Worm (Caenorhabditis elegans) whole organism, L1 larva: ENCODE results near the gene riok-3.

Experiments used
- C34B4.2 ChIP-seq: sonication (generic microtip); optimal IDR thresholded peaks from 2 replicates; lab custom pipeline; 2017; ENCODE audit warnings: mild to moderate bottlenecking, missing genetic modification characterization, missing compliant biosample characterization
- aly-2 ChIP-seq: fragments of 150-350 bp; optimal IDR thresholded peaks from 2 replicates; lab custom pipeline; 2014; ENCODE audit warnings: missing biosample characterization, missing genetic modification characterization
- ceh-63 ChIP-seq: fragments of 200-800 bp; sonication (Bioruptor generic); optimal IDR thresholded peaks from 2 replicates; lab custom pipeline; 2018; ENCODE audit warnings: mild to moderate bottlenecking, missing genetic modification characterization, missing compliant biosample characterization
- ceh-82 ChIP-seq, 3 experiments: fragments of 150-350 bp in 1 of 3; sonication (generic microtip) in 2 of 3; optimal IDR thresholded peaks; 2 replicates each; lab custom pipeline; 2014 to 2017; ENCODE audit warnings: missing biosample characterization in 3 of 3, missing genetic modification characterization in 3 of 3
- ces-1 ChIP-seq: fragments of 150-350 bp; optimal IDR thresholded peaks from 2 replicates; lab custom pipeline; 2014; ENCODE audit warnings: missing biosample characterization, missing genetic modification reagents, missing genetic modification characterization
- dpl-1 ChIP-seq, 3 experiments: fragments of 150-350 bp in 2 of 3; sonication (generic microtip) in 1 of 3; optimal IDR thresholded peaks; 2 replicates each; lab custom pipeline; 2014 to 2017; ENCODE audit warnings: missing biosample characterization in 3 of 3, missing genetic modification characterization in 3 of 3, missing genetic modification reagents in 3 of 3
- dsc-1 ChIP-seq: sonication (generic microtip); optimal IDR thresholded peaks from 2 replicates; lab custom pipeline; 2016; ENCODE audit warnings: mild to moderate bottlenecking, missing genetic modification characterization, missing compliant biosample characterization
- efl-1 ChIP-seq, 4 experiments: fragments of 150-350 bp; optimal IDR thresholded peaks in 3 of 4; peaks in 1 of 4; 1 replicate in 1 of 4; 2 replicates in 3 of 4; lab custom pipeline; 2014; ENCODE audit warnings: missing biosample characterization in 2 of 4, missing genetic modification characterization in 2 of 4, missing genetic modification reagents in 2 of 4
- egl-13 ChIP-seq: sonication (generic microtip); optimal IDR thresholded peaks from 2 replicates; lab custom pipeline; 2016; ENCODE audit warnings: missing genotype, missing genetic modification reagents, missing genetic modification characterization, missing compliant biosample characterization
- elt-2 ChIP-seq: sonication (generic microtip); optimal IDR thresholded peaks from 2 replicates; lab custom pipeline; 2016; ENCODE audit warnings: missing genetic modification characterization, mild to moderate bottlenecking, inconsistent platforms, missing compliant biosample characterization, missing genetic modification reagents
- elt-3 ChIP-seq, 6 experiments: fragments of 150-350 bp in 1 of 6; sonication (generic microtip); optimal IDR thresholded peaks; 2 replicates each; lab custom pipeline; 2017 to 2018; ENCODE audit warnings: missing biosample characterization in 6 of 6, missing genetic modification characterization in 6 of 6, inconsistent platforms in 1 of 6
- fkh-10 ChIP-seq: sonication (generic microtip); optimal IDR thresholded peaks from 2 replicates; lab custom pipeline; 2017; ENCODE audit warnings: missing biosample characterization, missing genetic modification reagents, missing genetic modification characterization
- fkh-4 ChIP-seq: sonication (generic microtip); optimal IDR thresholded peaks from 2 replicates; lab custom pipeline; 2016; ENCODE audit warnings: missing compliant biosample characterization, missing genetic modification characterization, borderline replicate concordance
- fkh-8 ChIP-seq: sonication (generic microtip); optimal IDR thresholded peaks from 2 replicates; lab custom pipeline; 2016; ENCODE audit warnings: mild to moderate bottlenecking, missing genetic modification characterization, missing compliant biosample characterization
- fos-1 ChIP-seq: fragments of 150-350 bp; optimal IDR thresholded peaks from 2 replicates; lab custom pipeline; 2014; ENCODE audit warnings: missing biosample characterization, missing genetic modification characterization
- grh-1 ChIP-seq: fragments of 200-800 bp; sonication (Bioruptor generic); IDR thresholded peaks from 2 replicates; pipeline ENCODE4 v1.3.6; 2022; ENCODE audit warnings: missing genetic modification reagents, missing genetic modification characterization, missing compliant biosample characterization
- hlh-4 ChIP-seq: sonication (generic microtip); optimal IDR thresholded peaks from 2 replicates; lab custom pipeline; 2016; ENCODE audit warnings: mild to moderate bottlenecking, missing genetic modification characterization, missing compliant biosample characterization
- hpl-2 ChIP-seq: fragments of 150-350 bp; optimal IDR thresholded peaks from 2 replicates; lab custom pipeline; 2014; ENCODE audit warnings: missing biosample characterization, missing genetic modification reagents, missing genetic modification characterization
- irx-1 ChIP-seq: sonication (generic microtip); optimal IDR thresholded peaks from 2 replicates; lab custom pipeline; 2016; ENCODE audit warnings: missing genetic modification characterization, missing compliant biosample characterization
- isw-1 ChIP-seq: fragments of 200-800 bp; sonication (Bioruptor generic); IDR thresholded peaks from 2 replicates; pipeline ENCODE4 v1.3.6; 2022; ENCODE audit warnings: missing genetic modification characterization, missing compliant biosample characterization
- lin-13 ChIP-seq: fragments of 150-350 bp; optimal IDR thresholded peaks from 2 replicates; lab custom pipeline; 2014; ENCODE audit warnings: missing biosample characterization, missing genetic modification reagents, missing genetic modification characterization
- lin-15B ChIP-seq: fragments of 150-350 bp; sonication (generic microtip); optimal IDR thresholded peaks from 3 replicates; lab custom pipeline; 2014; ENCODE audit warnings: missing biosample characterization, missing genetic modification characterization
- lin-35 ChIP-seq, 2 experiments: fragments of 150-350 bp; optimal IDR thresholded peaks; 2 replicates each; lab custom pipeline; 2014; ENCODE audit warnings: missing biosample characterization in 2 of 2, missing genetic modification characterization in 2 of 2, missing genetic modification reagents in 2 of 2
- lir-3 ChIP-seq: sonication (generic microtip); optimal IDR thresholded peaks from 2 replicates; lab custom pipeline; 2016; ENCODE audit warnings: mild to moderate bottlenecking, missing genetic modification characterization, moderate library complexity, missing compliant biosample characterization; ENCODE audit not compliant: poor library complexity
- lsy-2 ChIP-seq, 2 experiments: fragments of 150-350 bp; optimal IDR thresholded peaks; 2 replicates each; lab custom pipeline; 2014; ENCODE audit warnings: missing biosample characterization in 2 of 2, missing genetic modification characterization in 2 of 2
- mab-9 ChIP-seq: fragments of 200-800 bp; sonication (Bioruptor generic); IDR thresholded peaks from 2 replicates; pipeline ENCODE4 v1.3.6; 2022; ENCODE audit warnings: missing genetic modification reagents, missing genetic modification characterization, missing compliant biosample characterization
- mdl-1 ChIP-seq, 2 experiments: fragments of 150-350 bp; optimal IDR thresholded peaks; 2 replicates each; lab custom pipeline; 2014 to 2017; ENCODE audit warnings: missing biosample characterization in 2 of 2, missing genetic modification characterization in 2 of 2, inconsistent platforms in 1 of 2
- mef-2 ChIP-seq: fragments of 150-350 bp; optimal IDR thresholded peaks from 2 replicates; lab custom pipeline; 2014; ENCODE audit warnings: missing biosample characterization, missing genetic modification characterization
- nhr-20 ChIP-seq: sonication (generic microtip); optimal IDR thresholded peaks from 2 replicates; lab custom pipeline; 2016; ENCODE audit warnings: mild to moderate bottlenecking, missing genetic modification characterization, missing compliant biosample characterization
- nhr-237 ChIP-seq: fragments of 150-350 bp; optimal IDR thresholded peaks from 2 replicates; lab custom pipeline; 2014; ENCODE audit warnings: missing biosample characterization, missing genetic modification characterization
- nhr-71 ChIP-seq: sonication (generic microtip); optimal IDR thresholded peaks from 2 replicates; lab custom pipeline; 2016; ENCODE audit warnings: mild to moderate bottlenecking, missing genetic modification characterization, moderate library complexity, missing compliant biosample characterization
- nhr-84 ChIP-seq: sonication (generic microtip); optimal IDR thresholded peaks from 2 replicates; lab custom pipeline; 2017; ENCODE audit warnings: missing biosample characterization, missing genetic modification characterization
- nhr-85 ChIP-seq: sonication (generic microtip); peaks from one replicate; lab custom pipeline; 2016; ENCODE audit warnings: missing genetic modification characterization, inconsistent platforms, missing compliant biosample characterization
- pax-3 ChIP-seq: fragments of 200-800 bp; sonication (Bioruptor generic); optimal IDR thresholded peaks from 2 replicates; lab custom pipeline; 2018; ENCODE audit warnings: mild to moderate bottlenecking, missing genetic modification characterization, moderate library complexity, missing compliant biosample characterization
- rnt-1 ChIP-seq: sonication (generic microtip); optimal IDR thresholded peaks from 2 replicates; lab custom pipeline; 2016; ENCODE audit warnings: mild to moderate bottlenecking, missing genetic modification characterization, moderate library complexity, missing compliant biosample characterization
- snu-23 ChIP-seq: sonication (generic microtip); optimal IDR thresholded peaks from 2 replicates; lab custom pipeline; 2016; ENCODE audit warnings: missing genetic modification characterization, missing compliant biosample characterization
- sptf-1 ChIP-seq: fragments of 150-350 bp; optimal IDR thresholded peaks from 2 replicates; lab custom pipeline; 2014; ENCODE audit warnings: missing biosample characterization, missing genetic modification characterization
- sup-37 ChIP-seq: fragments of 200-800 bp; sonication (Bioruptor generic); optimal IDR thresholded peaks from 2 replicates; lab custom pipeline; 2018; ENCODE audit warnings: mild to moderate bottlenecking, missing genetic modification characterization, missing compliant biosample characterization
- tlp-1 ChIP-seq: fragments of 150-350 bp; optimal IDR thresholded peaks from 2 replicates; lab custom pipeline; 2014; ENCODE audit warnings: missing biosample characterization, missing genetic modification characterization
- unc-130 ChIP-seq: fragments of 150-350 bp; optimal IDR thresholded peaks from 2 replicates; lab custom pipeline; 2017; ENCODE audit warnings: missing biosample characterization, missing genetic modification characterization, inconsistent platforms
- unc-62 ChIP-seq: fragments of 150-350 bp; optimal IDR thresholded peaks from 2 replicates; lab custom pipeline; 2014; ENCODE audit warnings: missing biosample characterization, missing genetic modification reagents, missing genetic modification characterization
- unc-98 ChIP-seq: fragments of 200-800 bp; sonication (Bioruptor generic); IDR thresholded peaks from 2 replicates; pipeline ENCODE4 v1.3.6; 2022; ENCODE audit warnings: missing genetic modification characterization, missing compliant biosample characterization
- vab-15 ChIP-seq: sonication (generic microtip); optimal IDR thresholded peaks from 2 replicates; lab custom pipeline; 2017; ENCODE audit warnings: missing genotype, mild to moderate bottlenecking, missing genetic modification characterization, missing compliant biosample characterization
- zag-1 ChIP-seq: fragments of 150-350 bp; optimal IDR thresholded peaks from 2 replicates; lab custom pipeline; 2014; ENCODE audit warnings: missing biosample characterization, missing genetic modification characterization

Gene riok-3

DNA sequence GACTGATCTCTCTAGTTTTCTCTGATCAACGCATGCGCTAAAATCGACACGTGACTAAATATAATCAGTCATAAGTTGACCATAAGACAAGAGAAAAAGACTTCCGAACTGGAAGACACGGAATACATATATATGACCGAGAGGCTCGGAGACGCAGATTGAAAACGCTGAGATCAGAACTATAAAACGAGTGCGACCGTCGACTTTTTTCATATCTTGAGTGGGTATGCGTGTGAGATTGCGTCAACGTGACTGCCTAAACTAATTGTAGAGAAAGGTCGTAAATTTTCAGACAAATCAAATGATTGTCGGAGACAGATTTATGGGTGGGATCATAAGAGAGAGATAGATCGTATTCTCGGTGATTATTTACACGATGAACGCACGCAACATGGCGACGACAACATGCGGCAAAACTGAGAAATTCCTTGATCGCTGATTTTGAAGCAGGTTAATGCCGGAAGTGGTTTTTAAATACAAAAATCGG, 2.8 kb upstream of the riok-3 start (continued):
- TF ChIP-seq tlp-1 (tag; lab: Kevin White, UChicago) (no peak), nhr-237 (tag; lab: Kevin White, UChicago) (no peak), fkh-4 (tag; lab: Kevin White, UChicago) (no peak), sptf-1 (tag; lab: Kevin White, UChicago) (no peak), fkh-8 (tag; lab: Kevin White, UChicago) (no peak), pax-3 (tag; lab: Kevin White, UChicago) (no peak), lsy-2 (tag; optimal IDR thresholded peaks at IDR 0.05; lab: Kevin White, UChicago) (peak in 1 of 2 experiments; percentile 39), nhr-84 (no peak), nhr-71 (tag; lab: Kevin White, UChicago) (peak; percentile 71), isw-1 (GFP tag; lab: Robert Waterston, UW) (no peak), elt-2 (peak; percentile 59), lin-35 (GFP tag; optimal IDR thresholded peaks at IDR 0.05; lab: Kevin White, UChicago) (peak in 1 of 2 experiments; percentile 74), irx-1 (tag; lab: Kevin White, UChicago) (no peak), dpl-1 (GFP tag; optimal IDR thresholded peaks at IDR 0.05; lab: Kevin White, UChicago) (no peak), dsc-1 (tag; lab: Kevin White, UChicago) (no peak), fos-1 (tag; lab: Kevin White, UChicago) (no peak), hlh-4 (tag; lab: Kevin White, UChicago) (no peak), rnt-1 (tag; lab: Kevin White, UChicago) (peak; percentile 21)

DNA sequence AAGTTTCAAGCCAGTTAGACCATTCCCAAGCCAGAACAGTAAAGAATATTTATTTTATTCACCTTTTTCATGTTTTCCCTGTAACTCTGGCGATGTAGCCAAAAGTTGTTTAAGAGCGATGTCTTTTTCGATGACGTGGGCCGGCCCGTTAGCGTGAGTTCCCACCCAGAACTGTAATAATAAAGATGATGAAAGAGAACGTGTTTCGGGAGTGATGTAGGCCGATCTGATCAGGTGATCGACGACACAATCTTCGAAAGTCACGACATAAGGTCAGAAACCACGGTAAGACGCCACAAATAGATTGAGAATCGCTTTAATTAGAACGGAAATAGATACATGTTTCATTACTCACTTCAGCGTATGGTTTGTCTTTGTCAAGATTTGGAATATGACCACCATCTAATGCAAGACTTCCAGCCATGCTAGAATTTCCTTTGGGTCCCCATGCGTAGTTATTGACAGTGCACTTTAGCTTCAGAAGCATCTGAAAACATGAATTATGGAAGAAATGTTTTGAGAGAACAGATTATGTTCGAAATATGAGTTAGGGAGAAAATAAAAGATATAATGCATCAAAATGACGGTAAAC, 2.3 kb upstream of the riok-3 start, which contains the start of gene ZK632.4:
ZK632.4 (minus strand) TSS at position 487 of the 592 bp plus-strand sequence.
- no peak for TF ChIP-seq mef-2 (tag; lab: Kevin White, UChicago)
- peak; percentile 37 for TF ChIP-seq nhr-85
- TF ChIP-seq elt-3 (tag; optimal IDR thresholded peaks at IDR 0.05; lab: Kevin White, UChicago): peak in 1 of 6 experiments; percentile 26
- no peak for TF ChIP-seq C34B4.2 (tag; lab: Kevin White, UChicago)
- TF ChIP-seq unc-130 (tag; lab: Kevin White, UChicago): peak; percentile 37
- no peak for TF ChIP-seq ces-1 (GFP tag; lab: Kevin White, UChicago)
- TF ChIP-seq grh-1 (GFP tag; lab: Robert Waterston, UW): 0 out of 2 replicates have a peak, but pooled peaks have one; percentile 35
- TF ChIP-seq lin-15B (tag; lab: Kevin White, UChicago): no peak
- TF ChIP-seq, all 84 proteins: peak for 4

DNA sequence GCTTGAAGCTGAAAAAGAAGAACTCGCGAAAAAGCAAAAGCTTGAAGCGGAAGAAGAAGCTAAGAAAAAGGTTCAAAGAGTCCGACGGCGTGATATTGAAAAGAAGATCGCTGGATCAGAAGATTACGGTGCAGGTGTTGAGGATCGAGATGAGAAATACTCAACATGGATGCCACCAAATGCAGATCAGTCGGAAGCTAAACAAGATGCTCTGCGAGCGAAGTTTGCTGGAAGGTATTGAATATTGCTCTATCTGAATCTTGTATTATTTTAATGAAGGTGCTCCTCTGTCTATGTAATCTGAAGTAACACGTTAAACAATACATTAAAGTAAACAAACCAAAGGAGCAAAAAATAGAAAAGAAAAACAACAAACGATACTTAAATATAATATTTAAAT, 2.8 kb downstream of the riok-3 start:
- TF ChIP-seq lin-13 (no peak), ceh-82 (tag; optimal IDR thresholded peaks at IDR 0.05; lab: Kevin White, UChicago) (no peak), sup-37 (GFP tag; lab: Kevin White, UChicago) (no peak), fkh-10 (no peak), mab-9 (GFP tag; lab: Robert Waterston, UW) (no peak), mdl-1 (tag; optimal IDR thresholded peaks at IDR 0.05; lab: Kevin White, UChicago) (no peak), efl-1 (optimal IDR thresholded peaks at IDR 0.05; lab: Kevin White, UChicago) (no peak), efl-1 (GFP tag; optimal IDR thresholded peaks at IDR 0.05 in 1 of 2; lab: Kevin White, UChicago) (peak in 1 of 2 experiments; percentile 55), aly-2 (tag; lab: Kevin White, UChicago) (no peak), nhr-237 (tag; lab: Kevin White, UChicago) (no peak)

DNA sequence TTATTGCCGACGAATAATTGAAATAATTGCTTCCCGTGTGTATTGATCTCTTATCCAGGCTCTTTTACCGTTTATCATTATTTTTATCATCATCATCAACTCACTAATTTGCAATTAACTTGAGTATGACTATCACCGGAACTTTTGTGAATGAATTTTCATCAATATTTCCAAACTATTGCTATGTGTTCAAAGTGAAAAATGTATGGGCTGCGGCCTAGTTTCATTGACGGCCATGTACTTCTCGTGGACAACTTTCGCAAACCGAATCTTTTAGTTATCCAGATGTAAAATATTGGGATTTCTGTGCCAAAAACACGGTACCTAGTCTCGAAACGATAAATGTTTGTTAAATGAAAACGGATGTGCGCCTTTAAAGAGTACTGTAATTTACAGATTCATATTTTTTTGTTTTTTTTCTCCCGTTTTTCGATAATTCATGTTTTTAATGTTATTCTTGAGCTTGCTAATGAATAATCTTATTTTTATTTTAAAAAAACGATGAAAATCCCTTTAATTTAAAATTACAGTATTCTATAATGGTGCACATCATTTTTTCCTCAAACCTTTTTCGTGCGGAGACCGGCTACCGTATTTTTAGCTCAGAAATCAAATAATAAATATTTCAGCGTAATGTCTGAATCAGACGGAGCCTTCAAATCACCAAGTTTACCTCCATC, 6.2 kb downstream of the riok-3 start, which contains the start of gene ZK632.2:
ZK632.2 (plus strand) TSS at position 630 of the 680 bp plus-strand sequence.
- TF ChIP-seq unc-98 (no peak), nhr-20 (no peak), nhr-71 (tag; lab: Kevin White, UChicago) (peak; percentile 20), hpl-2 (GFP tag; lab: Kevin White, UChicago) (no peak), tlp-1 (tag; lab: Kevin White, UChicago) (no peak), zag-1 (tag; lab: Kevin White, UChicago) (no peak), fkh-8 (tag; lab: Kevin White, UChicago) (no peak), lir-3 (tag; lab: Kevin White, UChicago) (peak; percentile 35), snu-23 (peak; percentile 30), ceh-82 (tag; optimal IDR thresholded peaks at IDR 0.05; lab: Kevin White, UChicago) (no peak), mdl-1 (tag; optimal IDR thresholded peaks at IDR 0.05; lab: Kevin White, UChicago) (peak in 1 of 2 experiments; percentile 12), fos-1 (tag; lab: Kevin White, UChicago) (no peak), vab-15 (no peak), unc-62 (GFP tag; lab: Kevin White, UChicago) (no peak), lin-35 (GFP tag; optimal IDR thresholded peaks at IDR 0.05; lab: Kevin White, UChicago) (peak in 1 of 2 experiments; percentile 32), ceh-63 (no peak), egl-13 (tag; lab: Kevin White, UChicago) (no peak)
